Worm (Caenorhabditis elegans): Measurements from ENCODE around the gene C49C8.6.

The C49C8.6 gene

ce11 chrIV:8691486-8691885, 33.5 kb upstream of the C49C8.6 start, which contains the start of the genes hst-1 and ints-6:
hst-1 (minus strand) TSS chrIV:8691513.
ints-6 (plus strand) TSS chrIV:8691745.
- peak; percentile 4 for TF ChIP-seq blmp-1 (tag; optimal IDR thresholded peaks at IDR 0.05)
- TF ChIP-seq xbp-1 (tag; optimal IDR thresholded peaks at IDR 0.05), result peak; percentile 28
- no peak for TF ChIP-seq unc-86 (tag; optimal IDR thresholded peaks at IDR 0.05)
- TF ChIP-seq dpl-1 (GFP tag; optimal IDR thresholded peaks at IDR 0.05), result peak in 2 of 3 experiments; percentile 27 to 56
- TF ChIP-seq lin-35 (GFP tag; optimal IDR thresholded peaks at IDR 0.05), result peak in 1 of 2 experiments; percentile 29
- TF ChIP-seq isw-1 (GFP tag; IDR thresholded peaks at IDR 0.05), result no peak
- TF ChIP-seq skn-1 (tag; optimal IDR thresholded peaks at IDR 0.05), result peak; percentile 41
- peak; percentile 51 for TF ChIP-seq mep-1 (tag; optimal IDR thresholded peaks at IDR 0.05)
- TF ChIP-seq nhr-76 (tag; optimal IDR thresholded peaks at IDR 0.05), result no peak
- no peak for TF ChIP-seq lin-14 (GFP tag; optimal IDR thresholded peaks at IDR 0.05)
- peak; percentile 76 for TF ChIP-seq F16B12.6 (tag; optimal IDR thresholded peaks at IDR 0.05)
- TF ChIP-seq tlp-1 (tag; optimal IDR thresholded peaks at IDR 0.05), result no peak
- peak; percentile 40 to 56 for TF ChIP-seq lsy-2 (tag; optimal IDR thresholded peaks at IDR 0.05)
- peak; percentile 9 for TF ChIP-seq swsn-7 (tag; optimal IDR thresholded peaks at IDR 0.05)
- TF ChIP-seq snu-23 (GFP tag; optimal IDR thresholded peaks at IDR 0.05), result peak; percentile 46
- TF ChIP-seq efl-1 (optimal IDR thresholded peaks at IDR 0.05), result peak; percentile 14 to 35
- peak; percentile 40 to 88 for TF ChIP-seq efl-1 (GFP tag; optimal IDR thresholded peaks at IDR 0.05 in 1 of 2)
- TF ChIP-seq hpl-2 (GFP tag; optimal IDR thresholded peaks at IDR 0.05), result no peak
- peak; percentile 16 for TF ChIP-seq C16A3.4 (tag; optimal IDR thresholded peaks at IDR 0.05)
- TF ChIP-seq nhr-71 (tag; optimal IDR thresholded peaks at IDR 0.05), result peak; percentile 38
- peak; percentile 32 for TF ChIP-seq nhr-47 (tag; optimal IDR thresholded peaks at IDR 0.05)
- no peak for TF ChIP-seq Y116A8C.19 (tag; optimal IDR thresholded peaks at IDR 0.05; ENCODE audit: borderline replicate concordance)
- TF ChIP-seq nhr-20 (tag; optimal IDR thresholded peaks at IDR 0.05), result peak; percentile 21

- TF ChIP-seq sptf-1 (tag; optimal IDR thresholded peaks at IDR 0.05) (no peak), nhr-11 (tag; optimal IDR thresholded peaks at IDR 0.05) (peak; percentile 80), blmp-1 (tag; optimal IDR thresholded peaks at IDR 0.05) (peak; percentile 68), mep-1 (tag; optimal IDR thresholded peaks at IDR 0.05) (peak; percentile 97), grh-1 (GFP tag; IDR thresholded peaks at IDR 0.05) (peak; percentile 77), tlp-1 (tag; optimal IDR thresholded peaks at IDR 0.05) (no peak), lin-39 (tag; optimal IDR thresholded peaks at IDR 0.05) (peak; percentile 91), snpc-4 (tag; optimal IDR thresholded peaks at IDR 0.05) (peak; percentile 67), dsc-1 (tag; optimal IDR thresholded peaks at IDR 0.05) (peak; percentile 84), unc-86 (tag; optimal IDR thresholded peaks at IDR 0.05) (peak; percentile 82), nhr-12 (tag; optimal IDR thresholded peaks at IDR 0.05) (no peak), sup-37 (GFP tag; optimal IDR thresholded peaks at IDR 0.05) (peak; percentile 0), pqm-1 (tag; optimal IDR thresholded peaks at IDR 0.05) (no peak), unc-30 (tag; optimal IDR thresholded peaks at IDR 0.05) (no peak), nhr-28 (tag; optimal IDR thresholded peaks at IDR 0.05) (no peak), ceh-90 (tag; optimal IDR thresholded peaks at IDR 0.05) (peak; percentile 7), ztf-11 (tag; optimal IDR thresholded peaks at IDR 0.05) (peak in 1 of 2 experiments; percentile 47), lir-3 (tag; optimal IDR thresholded peaks at IDR 0.05; ENCODE audit: poor library complexity) (peak; percentile 65), zip-4 (GFP tag; optimal IDR thresholded peaks at IDR 0.05) (peak; percentile 66), aly-2 (tag; optimal IDR thresholded peaks at IDR 0.05) (peak; percentile 86), fkh-4 (tag; optimal IDR thresholded peaks at IDR 0.05; ENCODE audit: borderline replicate concordance) (no peak), mab-9 (GFP tag; IDR thresholded peaks at IDR 0.05) (peak; percentile 41; the same call in 1 of the 2 replicates), irx-1 (tag; optimal IDR thresholded peaks at IDR 0.05) (peak; percentile 83), lin-15B (tag; optimal IDR thresholded peaks at IDR 0.05) (peak; percentile 77), ceh-82 (tag; optimal IDR thresholded peaks at IDR 0.05) (peak; percentile 80 to 87 (median 81)), sox-4 (tag; optimal IDR thresholded peaks at IDR 0.05) (peak; percentile 50), fos-1 (tag; optimal IDR thresholded peaks at IDR 0.05) (peak; percentile 87), zag-1 (tag; optimal IDR thresholded peaks at IDR 0.05) (peak; percentile 82), aha-1 (tag; optimal IDR thresholded peaks at IDR 0.05) (peak; percentile 17), nhr-19 (GFP tag; conservative IDR thresholded peaks at IDR 0.05) (peak; percentile 85), dpl-1 (GFP tag; optimal IDR thresholded peaks at IDR 0.05) (peak; percentile 95 to 98 (median 97)), mdl-1 (tag; optimal IDR thresholded peaks at IDR 0.05) (peak in 1 of 2 experiments; percentile 83), C16A3.4 (tag; optimal IDR thresholded peaks at IDR 0.05) (peak; percentile 92), nhr-76 (tag; optimal IDR thresholded peaks at IDR 0.05) (no peak), lin-35 (GFP tag; optimal IDR thresholded peaks at IDR 0.05) (peak; percentile 94 to 98), nhr-71 (tag; optimal IDR thresholded peaks at IDR 0.05) (peak; percentile 93), efl-1 (optimal IDR thresholded peaks at IDR 0.05) (peak; percentile 87 to 96), efl-1 (GFP tag; optimal IDR thresholded peaks at IDR 0.05 in 1 of 2) (peak; percentile 95 to 100)
Measured at ce11 chrIV:8687605-8688191, 29.7 kb upstream of the C49C8.6 start, which contains the start of gene snrp-3. snrp-3 (minus strand) TSS chrIV:8687810.

Measured in whole organism, L1 larva.